Fruit fly (Drosophila melanogaster) whole organism: ENCODE results near the gene Cdc16.

Experiments used
- CG8478 ChIP-seq: fragments of >200 bp; optimal IDR thresholded peaks from 2 replicates; lab custom pipeline; 2018; ENCODE audit warnings: inconsistent platforms
- Dll ChIP-seq: fragments of >200 bp; optimal IDR thresholded peaks from 2 replicates; lab custom pipeline; 2017
- EcR ChIP-seq, 2 experiments: fragments of >200 bp; optimal IDR thresholded peaks; 2 replicates each; lab custom pipeline; 2017; ENCODE audit warnings: missing biosample characterization in 2 of 2, missing genetic modification characterization in 2 of 2, missing genetic modification reagents in 2 of 2
- pan ChIP-seq: fragments of >200 bp; optimal IDR thresholded peaks from 2 replicates; lab custom pipeline; 2017
- psq ChIP-seq: fragments of >200 bp; optimal IDR thresholded peaks from 2 replicates; lab custom pipeline; 2017
- usp ChIP-seq: fragments of >200 bp; optimal IDR thresholded peaks from 2 replicates; lab custom pipeline; 2017; ENCODE audit warnings: missing biosample characterization, missing genetic modification characterization, mixed read lengths

- TF ChIP-seq psq (lab: Kevin White, UChicago) (no peak), usp (GFP tag; lab: Kevin White, UChicago) (no peak), Dll (lab: Kevin White, UChicago) (no peak), CG8478 (lab: Kevin White, UChicago) (no peak), EcR (GFP tag; optimal IDR thresholded peaks at IDR 0.05; lab: Kevin White, UChicago) (no peak), pan (lab: Kevin White, UChicago) (no peak)
Observed at dm6 chr3R:23290089-23290488, 9.1 kb downstream of the Cdc16 start, which contains the start of gene bb8.
